Worm (Caenorhabditis elegans) whole organism, young adult: ENCODE measurements around the gene T05H4.15.

Experiments used
- lin-26 ChIP-seq: fragments of 200-800 bp; sonication (Bioruptor generic); IDR thresholded peaks from 2 replicates; pipeline ENCODE4 v1.3.6; 2022; ENCODE audit warnings: missing genetic modification reagents, missing genetic modification characterization, missing compliant biosample characterization
- mes-4 ChIP-seq: sonication (generic microtip); optimal IDR thresholded peaks from 2 replicates; lab custom pipeline; 2016; ENCODE audit warnings: missing genotype, missing genetic modification characterization, missing compliant biosample characterization
- snpc-1.1 ChIP-seq: sonication (generic microtip); optimal IDR thresholded peaks from 2 replicates; lab custom pipeline; 2017; ENCODE audit warnings: missing genetic modification characterization, mild to moderate bottlenecking, missing compliant biosample characterization, antibody characterized with exemption, moderate library complexity, missing genotype, missing genetic modification reagents; ENCODE audit not compliant: insufficient read depth
- snpc-1.3 ChIP-seq: sonication (generic microtip); optimal IDR thresholded peaks from 2 replicates; lab custom pipeline; 2017; ENCODE audit warnings: missing genetic modification characterization, mild to moderate bottlenecking, missing compliant biosample characterization, antibody characterized with exemption, moderate library complexity, missing genotype, missing genetic modification reagents; ENCODE audit not compliant: insufficient read depth
- unc-62 ChIP-seq: fragments of 150-350 bp; optimal IDR thresholded peaks from 2 replicates; lab custom pipeline; 2014; ENCODE audit warnings: missing biosample characterization, missing genetic modification reagents, missing genetic modification characterization

DNA sequence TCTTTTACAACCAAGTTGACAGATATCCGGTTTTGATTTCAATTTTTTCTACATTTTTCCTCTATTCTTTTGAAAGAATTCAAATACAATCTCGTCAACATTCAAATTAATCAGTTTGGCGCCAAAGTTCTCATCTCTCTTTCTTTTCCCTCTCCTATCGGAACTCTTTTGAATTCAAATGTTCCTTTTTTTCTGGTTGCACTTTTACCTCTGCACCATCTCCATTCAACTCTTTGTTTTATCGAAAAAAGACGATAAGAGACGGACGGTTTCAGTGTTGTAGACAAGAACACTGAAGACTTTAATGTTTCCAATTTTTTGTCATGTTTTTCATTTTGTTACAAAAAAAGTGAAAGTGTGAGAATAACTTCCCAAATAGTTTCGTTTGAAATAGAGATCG is 34.5 kb upstream of the T05H4.15 start:
- no peak for TF ChIP-seq snpc-1.1 (tag; lab: Kevin White, UChicago)
- no peak for TF ChIP-seq mes-4 (tag; lab: Kevin White, UChicago)
- no peak for TF ChIP-seq lin-26 (GFP tag; lab: Robert Waterston, UW)
- TF ChIP-seq snpc-1.3: no peak
- TF ChIP-seq unc-62 (GFP tag; lab: Kevin White, UChicago): no peak
